Fruit fly (Drosophila melanogaster): ENCODE results near the gene B4.

- TF ChIP-seq CG4854 (GFP tag; optimal IDR thresholded peaks at IDR 0.05) (no peak), CkIIα-i1 (GFP tag; IDR thresholded peaks at IDR 0.05) (no peak), mam (GFP tag; optimal IDR thresholded peaks at IDR 0.05) (no peak), CG18476 (GFP tag; optimal IDR thresholded peaks at IDR 0.05) (no peak), tna (GFP tag; IDR thresholded peaks at IDR 0.05; ENCODE audit: partially characterized antibody) (no peak), slbo (GFP tag; IDR thresholded peaks at IDR 0.05) (no peak), Eip74EF (GFP tag; optimal IDR thresholded peaks at IDR 0.05) (no peak)
Measured at dm6 chr2L:13530774-13531173, 18.4 kb downstream of the B4 start, which contains the start of gene CG33643.

All from whole organism, embryonic.